Worm (Caenorhabditis elegans) whole organism, L4 larva: Measurements from ENCODE around the gene tag-329.
A peak's percentile ranks its signal among the peaks of the same experiment; 100 is the strongest.

Source experiments
- F44E2.7 ChIP-seq: fragments of 200-800 bp; sonication (Bioruptor generic); IDR thresholded peaks from 2 replicates; pipeline ENCODE4 v2.1.2; 2022; ENCODE audit warnings: missing genetic modification characterization, missing compliant biosample characterization
- R02D3.7 ChIP-seq: fragments of 150-350 bp; sonication (generic microtip); optimal IDR thresholded peaks from 3 replicates; lab custom pipeline; 2014; ENCODE audit warnings: missing biosample characterization, missing genetic modification characterization
- T20F7.1 ChIP-seq: fragments of 200-800 bp; sonication (Bioruptor generic); optimal IDR thresholded peaks from 2 replicates; lab custom pipeline; 2018; ENCODE audit warnings: mild to moderate bottlenecking, missing genetic modification characterization, missing compliant biosample characterization
- Y75B8A.6 ChIP-seq: fragments of 200-800 bp; sonication (Bioruptor generic); IDR thresholded peaks from 2 replicates; pipeline ENCODE4 v1.3.6; 2022; ENCODE audit warnings: missing genetic modification reagents, missing genetic modification characterization, missing compliant biosample characterization
- aha-1 ChIP-seq: fragments of 150-350 bp; peaks from one replicate; lab custom pipeline; 2014; ENCODE audit warnings: missing biosample characterization, missing genetic modification characterization
- arid-1 ChIP-seq: fragments of 200-800 bp; sonication (Bioruptor generic); conservative IDR thresholded peaks from 2 replicates; pipeline ENCODE4 v1.3.6; 2022; ENCODE audit warnings: missing genetic modification reagents, missing genetic modification characterization, missing compliant biosample characterization
- attf-4 ChIP-seq: sonication (generic microtip); optimal IDR thresholded peaks from 3 replicates; lab custom pipeline; 2017; ENCODE audit warnings: missing biosample characterization, missing genetic modification characterization
- ceh-20 ChIP-seq: fragments of 200-800 bp; sonication (Bioruptor generic); IDR thresholded peaks from 2 replicates; pipeline ENCODE4 v1.3.6; 2022; ENCODE audit warnings: missing genetic modification reagents, missing genetic modification characterization, missing compliant biosample characterization
- ceh-44 ChIP-seq: fragments of 200-800 bp; sonication (Bioruptor generic); IDR thresholded peaks from 2 replicates; pipeline ENCODE4 v1.3.6; 2022; ENCODE audit warnings: missing genetic modification reagents, missing genetic modification characterization, missing compliant biosample characterization
- ceh-82 ChIP-seq: sonication (generic microtip); optimal IDR thresholded peaks from 2 replicates; lab custom pipeline; 2017; ENCODE audit warnings: missing biosample characterization, missing genetic modification characterization
- ces-1 ChIP-seq: fragments of 150-350 bp; sonication (generic microtip); optimal IDR thresholded peaks from 4 replicates; lab custom pipeline; 2014; ENCODE audit warnings: missing biosample characterization, missing genetic modification reagents, missing genetic modification characterization
- cey-2 ChIP-seq: sonication (generic microtip); optimal IDR thresholded peaks from 3 replicates; lab custom pipeline; 2017; ENCODE audit warnings: missing genetic modification characterization, mild to moderate bottlenecking, missing compliant biosample characterization, antibody characterized with exemption, borderline replicate concordance; ENCODE audit not compliant: insufficient read depth
- daf-12 ChIP-seq: fragments of 150-350 bp; optimal IDR thresholded peaks from 2 replicates; lab custom pipeline; 2014; ENCODE audit warnings: missing biosample characterization, missing genetic modification reagents, missing genetic modification characterization
- dmd-6 ChIP-seq: fragments of 200-800 bp; sonication (Bioruptor generic); IDR thresholded peaks from 2 replicates; pipeline ENCODE4 v1.3.6; 2022; ENCODE audit warnings: missing genetic modification reagents, missing genetic modification characterization, missing compliant biosample characterization
- dmd-9 ChIP-seq: fragments of 200-800 bp; sonication (Bioruptor generic); IDR thresholded peaks from 2 replicates; pipeline ENCODE4 v1.3.6; 2022; ENCODE audit warnings: missing genetic modification reagents, missing genetic modification characterization, missing compliant biosample characterization
- duxl-1 ChIP-seq: sonication (generic microtip); optimal IDR thresholded peaks from 2 replicates; lab custom pipeline; 2016; ENCODE audit warnings: mild to moderate bottlenecking, missing genetic modification characterization, moderate library complexity, missing compliant biosample characterization; ENCODE audit not compliant: poor library complexity
- dve-1 ChIP-seq: sonication (generic microtip); optimal IDR thresholded peaks from 2 replicates; lab custom pipeline; 2017; ENCODE audit warnings: antibody characterized with exemption, mild to moderate bottlenecking, missing genetic modification characterization, missing compliant biosample characterization; ENCODE audit not compliant: insufficient read depth
- egl-27 ChIP-seq: sonication (generic microtip); optimal IDR thresholded peaks from 3 replicates; lab custom pipeline; 2017; ENCODE audit warnings: missing biosample characterization, missing genetic modification reagents, missing genetic modification characterization
- hif-1 ChIP-seq, 2 experiments: sonication (generic microtip); optimal IDR thresholded peaks; 2 replicates each; lab custom pipeline; 2016 to 2017; ENCODE audit warnings: missing compliant biosample characterization in 2 of 2, missing genetic modification characterization in 2 of 2, missing genetic modification reagents in 2 of 2, missing genotype in 2 of 2, mild to moderate bottlenecking in 1 of 2
- hmg-1.1 ChIP-seq: fragments of 200-800 bp; sonication (Bioruptor generic); IDR thresholded peaks from 2 replicates; pipeline ENCODE4 v1.3.6; 2022; ENCODE audit warnings: missing genetic modification reagents, missing genetic modification characterization, missing compliant biosample characterization
- lim-7 ChIP-seq: fragments of 200-800 bp; sonication (Bioruptor generic); IDR thresholded peaks from 2 replicates; pipeline ENCODE4 v1.3.6; 2022; ENCODE audit warnings: missing genetic modification characterization, missing compliant biosample characterization
- lin-1 ChIP-seq: fragments of 200-800 bp; sonication (Bioruptor generic); IDR thresholded peaks from 2 replicates; pipeline ENCODE4 v1.3.6; 2022; ENCODE audit warnings: missing genetic modification reagents, missing genetic modification characterization, missing compliant biosample characterization
- lin-29 ChIP-seq: fragments of 200-800 bp; sonication (Bioruptor generic); IDR thresholded peaks from 2 replicates; pipeline ENCODE4 v1.3.6; 2022; ENCODE audit warnings: missing genetic modification reagents, missing genetic modification characterization, missing compliant biosample characterization
- lin-38 ChIP-seq: fragments of 200-800 bp; sonication (Bioruptor generic); IDR thresholded peaks from 2 replicates; pipeline ENCODE4 v1.3.6; 2022; ENCODE audit warnings: missing genetic modification reagents, missing genetic modification characterization, missing compliant biosample characterization
- lin-39 ChIP-seq: fragments of 150-350 bp; optimal IDR thresholded peaks from 2 replicates; lab custom pipeline; 2014; ENCODE audit warnings: missing biosample characterization, missing genetic modification reagents, missing genetic modification characterization
- lsy-2 ChIP-seq, 2 experiments: fragments of 150-350 bp in 1 of 2; sonication (generic microtip) in 1 of 2; optimal IDR thresholded peaks; 2 replicates each; lab custom pipeline; 2014 to 2017; ENCODE audit warnings: missing biosample characterization in 2 of 2, missing genetic modification characterization in 2 of 2
- madf-5 ChIP-seq, 2 experiments: fragments of 200-800 bp; sonication (Bioruptor generic); IDR thresholded peaks; 2 replicates each; pipeline ENCODE4 v1.3.6; 2022; ENCODE audit warnings: missing compliant biosample characterization in 2 of 2, missing genetic modification characterization in 2 of 2
- madf-9 ChIP-seq: fragments of 200-800 bp; sonication (Bioruptor generic); conservative IDR thresholded peaks from 2 replicates; pipeline ENCODE4 v1.3.6; 2022; ENCODE audit warnings: missing genetic modification reagents, missing genetic modification characterization, missing compliant biosample characterization
- mdl-1 ChIP-seq, 2 experiments: fragments of 150-350 bp in 1 of 2; sonication (generic microtip) in 1 of 2; optimal IDR thresholded peaks; 2 replicates each; lab custom pipeline; 2014 to 2017; ENCODE audit warnings: missing biosample characterization in 2 of 2, missing genetic modification characterization in 2 of 2
- mdt-29 ChIP-seq: fragments of 200-800 bp; sonication (Bioruptor generic); IDR thresholded peaks from 2 replicates; pipeline ENCODE4 v1.3.6; 2022; ENCODE audit warnings: missing genetic modification reagents, missing genetic modification characterization, missing compliant biosample characterization
- mep-1 ChIP-seq: fragments of 150-350 bp; sonication (generic microtip); optimal IDR thresholded peaks from 3 replicates; lab custom pipeline; 2014; ENCODE audit warnings: missing biosample characterization, missing genetic modification characterization
- nhr-102 ChIP-seq: sonication (generic microtip); optimal IDR thresholded peaks from 2 replicates; lab custom pipeline; 2016; ENCODE audit warnings: mild to moderate bottlenecking, missing genetic modification characterization, moderate library complexity, missing compliant biosample characterization
- nhr-111 ChIP-seq: fragments of 200-800 bp; sonication (Bioruptor generic); optimal IDR thresholded peaks from 2 replicates; lab custom pipeline; 2018; ENCODE audit warnings: mild to moderate bottlenecking, missing genetic modification characterization, missing compliant biosample characterization
- nhr-237 ChIP-seq: sonication (generic microtip); optimal IDR thresholded peaks from 2 replicates; lab custom pipeline; 2017; ENCODE audit warnings: missing biosample characterization, missing genetic modification characterization
- nhr-25 ChIP-seq: sonication (generic microtip); optimal IDR thresholded peaks from 2 replicates; lab custom pipeline; 2017; ENCODE audit warnings: missing genetic modification characterization, mild to moderate bottlenecking, missing compliant biosample characterization, antibody characterized with exemption, moderate library complexity, borderline replicate concordance; ENCODE audit not compliant: insufficient read depth
- nhr-28 ChIP-seq: fragments of 150-350 bp; optimal IDR thresholded peaks from 2 replicates; lab custom pipeline; 2014; ENCODE audit warnings: missing biosample characterization, missing genetic modification characterization
- nhr-41 ChIP-seq: fragments of 200-800 bp; sonication (Bioruptor generic); IDR thresholded peaks from 2 replicates; pipeline ENCODE4 v1.3.6; 2022; ENCODE audit warnings: missing genetic modification reagents, missing genetic modification characterization, missing compliant biosample characterization
- nhr-48 ChIP-seq: sonication (generic microtip); optimal IDR thresholded peaks from 2 replicates; lab custom pipeline; 2016; ENCODE audit warnings: mild to moderate bottlenecking, missing genetic modification characterization, missing compliant biosample characterization
- nhr-6 ChIP-seq: fragments of 150-350 bp; optimal IDR thresholded peaks from 2 replicates; lab custom pipeline; 2014; ENCODE audit warnings: missing biosample characterization, missing genetic modification characterization
- rbr-2 ChIP-seq: sonication (generic microtip); optimal IDR thresholded peaks from 2 replicates; lab custom pipeline; 2016; ENCODE audit warnings: missing genotype, missing genetic modification characterization, missing compliant biosample characterization
- skn-1 ChIP-seq: fragments of 150-350 bp; optimal IDR thresholded peaks from 2 replicates; lab custom pipeline; 2014; ENCODE audit warnings: missing biosample characterization, missing genetic modification characterization
- snpc-4 ChIP-seq: fragments of 150-350 bp; optimal IDR thresholded peaks from 2 replicates; lab custom pipeline; 2014; ENCODE audit warnings: missing biosample characterization, missing genetic modification characterization
- unc-39 ChIP-seq: sonication (generic microtip); optimal IDR thresholded peaks from 2 replicates; lab custom pipeline; 2017; ENCODE audit warnings: missing biosample characterization, missing genetic modification characterization
- unc-62 ChIP-seq, 3 experiments: fragments of 150-350 bp in 1 of 3; sonication (generic microtip); optimal IDR thresholded peaks in 2 of 3; peaks in 1 of 3; 1 replicate in 1 of 3; 2 replicates in 2 of 3; lab custom pipeline; 2014 to 2017; ENCODE audit warnings: missing biosample characterization in 3 of 3, missing genetic modification characterization in 3 of 3, missing genetic modification reagents in 3 of 3, missing genotype in 1 of 3
- vab-7 ChIP-seq: fragments of 200-800 bp; sonication (Bioruptor generic); IDR thresholded peaks from 2 replicates; pipeline ENCODE4 v1.3.6; 2022; ENCODE audit warnings: missing genetic modification reagents, missing genetic modification characterization, missing compliant biosample characterization
- zfp-2 ChIP-seq: sonication (generic microtip); optimal IDR thresholded peaks from 2 replicates; lab custom pipeline; 2016; ENCODE audit warnings: mild to moderate bottlenecking, missing genetic modification characterization, missing compliant biosample characterization

The tag-329 gene

DNA sequence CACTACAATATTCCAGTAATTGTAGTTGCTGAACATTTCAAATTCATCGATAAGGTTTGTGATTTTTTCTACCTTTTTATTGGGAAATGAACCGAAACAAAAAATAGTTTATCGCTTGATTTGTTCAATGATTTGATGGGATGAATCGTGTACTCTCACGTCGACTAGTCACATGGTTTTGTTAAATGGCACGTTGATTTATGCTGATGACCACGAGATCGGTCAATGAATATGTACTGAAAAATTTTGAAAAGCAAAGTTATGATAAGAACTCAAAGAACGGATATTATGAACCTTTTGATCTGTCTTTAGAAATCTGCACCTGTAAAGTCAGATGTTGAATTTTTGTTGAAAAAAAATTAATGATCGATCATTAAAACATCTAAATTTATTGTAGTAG, 18.4 kb upstream of the tag-329 start (continued):
- no peak for TF ChIP-seq arid-1
- peak; percentile 97 for TF ChIP-seq nhr-28 (tag; lab: Kevin White, UChicago)
- TF ChIP-seq ces-1 (GFP tag; lab: Kevin White, UChicago) = no peak
- TF ChIP-seq nhr-111 (GFP tag; lab: Kevin White, UChicago) = no peak
- no peak for TF ChIP-seq lin-1 (GFP tag; lab: Robert Waterston, UW)
- no peak for TF ChIP-seq daf-12
- no peak for TF ChIP-seq egl-27 (tag; lab: Kevin White, UChicago)
- no peak for TF ChIP-seq ceh-82 (tag; lab: Kevin White, UChicago)
- TF ChIP-seq mep-1 = peak; percentile 42
- TF ChIP-seq hmg-1.1 = no peak
- TF ChIP-seq lin-39 = no peak
- TF ChIP-seq Y75B8A.6 (GFP tag; lab: Robert Waterston, UW) = no peak
- TF ChIP-seq nhr-48 (tag; lab: Kevin White, UChicago) = peak; percentile 49
- peak in 1 of 2 experiments; percentile 52 for TF ChIP-seq lsy-2 (tag; optimal IDR thresholded peaks at IDR 0.05; lab: Kevin White, UChicago)
- no peak for TF ChIP-seq ceh-44 (GFP tag; lab: Robert Waterston, UW)
- no peak for TF ChIP-seq madf-5 (GFP tag; IDR thresholded peaks at IDR 0.05; lab: Robert Waterston, UW)
- no peak for TF ChIP-seq vab-7
- TF ChIP-seq dve-1 (tag; lab: Kevin White, UChicago) = peak; percentile 82
- TF ChIP-seq attf-4 = no peak
- TF ChIP-seq nhr-25 (tag; lab: Kevin White, UChicago) = peak; percentile 46
- no peak for TF ChIP-seq cey-2
- no peak for TF ChIP-seq aha-1 (tag; lab: Kevin White, UChicago)
- TF ChIP-seq mdt-29 (GFP tag; lab: Robert Waterston, UW) = no peak
- TF ChIP-seq nhr-6 (tag; lab: Kevin White, UChicago) = peak; percentile 46
- TF ChIP-seq nhr-237 (tag; lab: Kevin White, UChicago) = no peak
- no peak for TF ChIP-seq skn-1 (tag; lab: Kevin White, UChicago)
- peak in 1 of 2 experiments; percentile 99 for TF ChIP-seq unc-62 (GFP tag; optimal IDR thresholded peaks at IDR 0.05 in 1 of 2; lab: Kevin White, UChicago)
- no peak for TF ChIP-seq unc-62 (tag; optimal IDR thresholded peaks at IDR 0.05; lab: Kevin White, UChicago)
- no peak for TF ChIP-seq nhr-41 (GFP tag; lab: Robert Waterston, UW)
- TF ChIP-seq T20F7.1 (GFP tag; lab: Kevin White, UChicago) = peak; percentile 3
- no peak for TF ChIP-seq zfp-2 (tag; lab: Kevin White, UChicago)
- TF ChIP-seq ceh-20 (GFP tag; lab: Robert Waterston, UW) = peak; percentile 69; the same call in 1 of the 2 replicates
- TF ChIP-seq mdl-1 (tag; optimal IDR thresholded peaks at IDR 0.05; lab: Kevin White, UChicago) = peak in 1 of 2 experiments; percentile 65
- TF ChIP-seq snpc-4 (tag; lab: Kevin White, UChicago) = no peak

DNA sequence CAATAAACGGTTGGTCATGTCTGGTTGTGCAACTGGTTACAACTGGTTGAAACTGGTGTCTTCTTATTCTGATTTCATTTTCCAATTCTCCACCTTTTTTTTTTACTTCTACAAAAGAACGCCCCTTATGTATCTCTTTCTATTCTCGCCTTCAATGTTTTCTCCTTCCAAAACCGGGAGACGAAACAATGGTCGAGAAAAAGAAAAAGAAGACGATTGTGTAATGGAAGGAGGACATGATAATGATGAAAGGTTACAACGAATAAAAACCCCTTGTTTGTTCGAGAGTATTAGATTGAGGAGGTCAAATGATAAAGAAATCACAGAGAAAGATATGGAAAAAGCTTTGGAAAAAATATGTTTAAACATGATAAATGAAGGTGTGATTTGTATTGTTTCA, 15.9 kb upstream of the tag-329 start, which contains the start of gene C50F4.8:
Gene C50F4.8 (minus strand): TSS at position 28 of the 400 bp plus-strand sequence.
- TF ChIP-seq unc-39 (tag; lab: Kevin White, UChicago) (no peak), dve-1 (tag; lab: Kevin White, UChicago) (peak; percentile 24), nhr-28 (tag; lab: Kevin White, UChicago) (peak; percentile 39), lin-29 (GFP tag; lab: Robert Waterston, UW) (no peak), unc-62 (GFP tag; optimal IDR thresholded peaks at IDR 0.05 in 1 of 2; lab: Kevin White, UChicago) (peak in 1 of 2 experiments; percentile 35), unc-62 (tag; optimal IDR thresholded peaks at IDR 0.05; lab: Kevin White, UChicago) (no peak)

DNA sequence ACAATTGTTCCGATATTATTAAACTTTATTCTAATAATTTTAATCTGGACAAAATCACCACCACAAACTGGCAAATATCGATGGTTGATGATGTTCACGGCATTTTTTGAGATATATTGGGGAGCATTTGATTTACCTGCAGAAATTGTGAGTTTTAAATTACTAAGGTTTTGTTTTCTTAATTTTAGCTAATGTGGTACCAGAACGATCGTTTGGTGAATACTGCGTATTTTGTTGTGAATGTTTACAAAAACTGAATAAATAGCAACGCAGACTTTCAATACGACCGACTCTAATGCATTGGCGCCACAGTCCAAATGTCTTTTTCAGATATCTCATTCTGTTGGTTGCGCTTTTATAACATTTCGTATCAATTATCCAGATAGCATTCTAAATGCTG, 13.0 kb upstream of the tag-329 start:
- TF ChIP-seq aha-1 (tag; lab: Kevin White, UChicago) (peak; percentile 46), R02D3.7 (tag; lab: Kevin White, UChicago) (no peak), F44E2.7 (GFP tag; lab: Robert Waterston, UW) (no peak), ces-1 (GFP tag; lab: Kevin White, UChicago) (no peak), dmd-6 (GFP tag; lab: Robert Waterston, UW) (no peak), duxl-1 (tag; lab: Kevin White, UChicago) (no peak), nhr-102 (tag; lab: Kevin White, UChicago) (no peak), T20F7.1 (GFP tag; lab: Kevin White, UChicago) (no peak), nhr-6 (tag; lab: Kevin White, UChicago) (no peak), madf-9 (GFP tag; lab: Robert Waterston, UW) (no peak), rbr-2 (no peak), dmd-9 (no peak), ceh-20 (GFP tag; lab: Robert Waterston, UW) (no peak), lin-38 (GFP tag; lab: Robert Waterston, UW) (no peak), lim-7 (GFP tag; lab: Robert Waterston, UW) (no peak), unc-62 (GFP tag; optimal IDR thresholded peaks at IDR 0.05 in 1 of 2; lab: Kevin White, UChicago) (peak in 1 of 2 experiments; percentile 62), unc-62 (tag; optimal IDR thresholded peaks at IDR 0.05; lab: Kevin White, UChicago) (no peak), hif-1 (tag; optimal IDR thresholded peaks at IDR 0.05; lab: Kevin White, UChicago) (no peak)
- TF ChIP-seq, all 104 proteins: peak for 2
